Worm (Caenorhabditis elegans) whole organism, L2 larva: Measurements from ENCODE around the gene F11G11.5.
"Not testable (repeated sequence)": the region's sequence is repeated elsewhere in the genome, so short reads cannot be mapped to it uniquely, and the experiment has no call there.

Source experiments
- C34F6.9 ChIP-seq: fragments of 150-350 bp; optimal IDR thresholded peaks from 2 replicates; lab custom pipeline; 2014; ENCODE audit warnings: missing biosample characterization, missing genetic modification characterization
- F13H6.1 ChIP-seq: sonication (generic microtip); optimal IDR thresholded peaks from 2 replicates; lab custom pipeline; 2016; ENCODE audit warnings: missing genetic modification characterization, missing compliant biosample characterization
- Y55F3AM.14 ChIP-seq: fragments of 200-800 bp; sonication (Bioruptor generic); optimal IDR thresholded peaks from 2 replicates; lab custom pipeline; 2018; ENCODE audit warnings: mild to moderate bottlenecking, missing genetic modification characterization, missing compliant biosample characterization
- ZK546.5 ChIP-seq: sonication (generic microtip); optimal IDR thresholded peaks from 2 replicates; lab custom pipeline; 2017; ENCODE audit warnings: missing biosample characterization, missing genetic modification characterization
- alr-1 ChIP-seq: fragments of 150-350 bp; optimal IDR thresholded peaks from 2 replicates; lab custom pipeline; 2014; ENCODE audit warnings: missing biosample characterization, missing genetic modification characterization
- aly-2 ChIP-seq: fragments of 150-350 bp; optimal IDR thresholded peaks from 2 replicates; lab custom pipeline; 2014; ENCODE audit warnings: missing biosample characterization, missing genetic modification characterization
- ama-1 ChIP-seq: fragments of 150-350 bp; optimal IDR thresholded peaks from 2 replicates; lab custom pipeline; 2018; ENCODE audit warnings: inconsistent platforms
- blmp-1 ChIP-seq: sonication (generic microtip); optimal IDR thresholded peaks from 2 replicates; lab custom pipeline; 2017; ENCODE audit warnings: missing genetic modification characterization, mild to moderate bottlenecking, missing compliant biosample characterization, antibody characterized with exemption, moderate library complexity; ENCODE audit not compliant: insufficient read depth
- ceh-16 ChIP-seq: fragments of 150-350 bp; optimal IDR thresholded peaks from 2 replicates; lab custom pipeline; 2014; ENCODE audit warnings: missing biosample characterization, missing genetic modification characterization
- ceh-82 ChIP-seq: fragments of 150-350 bp; optimal IDR thresholded peaks from 2 replicates; lab custom pipeline; 2014; ENCODE audit warnings: missing biosample characterization, missing genetic modification characterization
- crh-2 ChIP-seq: sonication (generic microtip); optimal IDR thresholded peaks from 2 replicates; lab custom pipeline; 2017; ENCODE audit warnings: missing biosample characterization, missing genetic modification characterization
- dmd-4 ChIP-seq: sonication (generic microtip); optimal IDR thresholded peaks from 2 replicates; lab custom pipeline; 2017; ENCODE audit warnings: missing biosample characterization, missing genetic modification characterization
- elt-1 ChIP-seq: fragments of 150-350 bp; optimal IDR thresholded peaks from 2 replicates; lab custom pipeline; 2014; ENCODE audit warnings: missing biosample characterization, missing genetic modification characterization
- fos-1 ChIP-seq: fragments of 150-350 bp; optimal IDR thresholded peaks from 2 replicates; lab custom pipeline; 2014; ENCODE audit warnings: missing biosample characterization, missing genetic modification characterization
- gmeb-1 ChIP-seq: fragments of 150-350 bp; optimal IDR thresholded peaks from 2 replicates; lab custom pipeline; 2014; ENCODE audit warnings: missing biosample characterization, missing genetic modification characterization
- lin-13 ChIP-seq: fragments of 150-350 bp; optimal IDR thresholded peaks from 2 replicates; lab custom pipeline; 2014; ENCODE audit warnings: missing biosample characterization, missing genetic modification reagents, missing genetic modification characterization
- lin-39 ChIP-seq: fragments of 150-350 bp; optimal IDR thresholded peaks from 2 replicates; lab custom pipeline; 2014; ENCODE audit warnings: missing biosample characterization, missing genetic modification reagents, missing genetic modification characterization
- lsy-2 ChIP-seq, 2 experiments: fragments of 150-350 bp in 1 of 2; sonication (generic microtip) in 1 of 2; optimal IDR thresholded peaks; 2 replicates each; lab custom pipeline; 2014 to 2017; ENCODE audit warnings: missing biosample characterization in 2 of 2, missing genetic modification characterization in 2 of 2
- mab-5 ChIP-seq: fragments of 150-350 bp; optimal IDR thresholded peaks from 2 replicates; lab custom pipeline; 2014; ENCODE audit warnings: missing biosample characterization, missing genetic modification characterization
- mbf-1 ChIP-seq: sonication (generic microtip); optimal IDR thresholded peaks from 2 replicates; lab custom pipeline; 2017; ENCODE audit warnings: missing biosample characterization, missing genetic modification characterization
- mdl-1 ChIP-seq, 2 experiments: fragments of 150-350 bp in 1 of 2; sonication (generic microtip) in 1 of 2; optimal IDR thresholded peaks; 2 replicates each; lab custom pipeline; 2017; ENCODE audit warnings: missing biosample characterization in 2 of 2, missing genetic modification characterization in 2 of 2
- nhr-10 ChIP-seq: sonication (generic microtip); optimal IDR thresholded peaks from 2 replicates; lab custom pipeline; 2017; ENCODE audit warnings: missing biosample characterization, missing genetic modification characterization
- nhr-11 ChIP-seq: fragments of 150-350 bp; optimal IDR thresholded peaks from 2 replicates; lab custom pipeline; 2014; ENCODE audit warnings: missing biosample characterization, missing genetic modification characterization
- nhr-12 ChIP-seq: fragments of 150-350 bp; optimal IDR thresholded peaks from 2 replicates; lab custom pipeline; 2014; ENCODE audit warnings: missing biosample characterization, missing genetic modification characterization
- nhr-129 ChIP-seq: fragments of 150-350 bp; optimal IDR thresholded peaks from 2 replicates; lab custom pipeline; 2014; ENCODE audit warnings: missing biosample characterization, missing genetic modification characterization
- nhr-21 ChIP-seq: fragments of 150-350 bp; optimal IDR thresholded peaks from 2 replicates; lab custom pipeline; 2014; ENCODE audit warnings: missing biosample characterization, missing genetic modification characterization
- nhr-23 ChIP-seq: fragments of 150-350 bp; optimal IDR thresholded peaks from 2 replicates; lab custom pipeline; 2014; ENCODE audit warnings: missing biosample characterization, missing genetic modification reagents, missing genetic modification characterization
- nhr-237 ChIP-seq: fragments of 150-350 bp; optimal IDR thresholded peaks from 2 replicates; lab custom pipeline; 2014; ENCODE audit warnings: missing biosample characterization, missing genetic modification characterization
- nhr-25 ChIP-seq: fragments of 150-350 bp; sonication (generic microtip); optimal IDR thresholded peaks from 3 replicates; lab custom pipeline; 2014; ENCODE audit warnings: missing biosample characterization, missing genetic modification characterization
- nhr-6 ChIP-seq: fragments of 150-350 bp; optimal IDR thresholded peaks from 2 replicates; lab custom pipeline; 2014; ENCODE audit warnings: missing biosample characterization, missing genetic modification characterization
- nhr-77 ChIP-seq: fragments of 150-350 bp; optimal IDR thresholded peaks from 2 replicates; lab custom pipeline; 2014; ENCODE audit warnings: missing biosample characterization, missing genetic modification characterization
- sem-4 ChIP-seq: fragments of 150-350 bp; optimal IDR thresholded peaks from 2 replicates; lab custom pipeline; 2014; ENCODE audit warnings: missing biosample characterization, missing genetic modification reagents, missing genetic modification characterization
- skn-1 ChIP-seq: sonication (generic microtip); optimal IDR thresholded peaks from 2 replicates; lab custom pipeline; 2017; ENCODE audit warnings: missing biosample characterization, missing genetic modification characterization
- sma-3 ChIP-seq: sonication (generic microtip); optimal IDR thresholded peaks from 2 replicates; lab custom pipeline; 2016; ENCODE audit warnings: missing genetic modification reagents, missing genetic modification characterization, missing compliant biosample characterization
- sma-9 ChIP-seq, 2 experiments: fragments of 150-350 bp in 1 of 2; sonication (generic microtip) in 1 of 2; optimal IDR thresholded peaks; 2 replicates each; lab custom pipeline; 2014 to 2016; ENCODE audit warnings: missing genetic modification characterization in 2 of 2, mild to moderate bottlenecking in 1 of 2, missing biosample characterization in 1 of 2, missing compliant biosample characterization in 1 of 2, missing genetic modification reagents in 1 of 2, moderate library complexity in 1 of 2
- snpc-4 ChIP-seq: fragments of 150-350 bp; optimal IDR thresholded peaks from 2 replicates; lab custom pipeline; 2014; ENCODE audit warnings: missing biosample characterization, missing genetic modification characterization
- unc-55 ChIP-seq: fragments of 150-350 bp; sonication (generic microtip); optimal IDR thresholded peaks from 3 replicates; lab custom pipeline; 2014; ENCODE audit warnings: missing biosample characterization, missing genetic modification reagents, missing genetic modification characterization
- ztf-1 ChIP-seq: fragments of 200-800 bp; sonication (Bioruptor generic); conservative IDR thresholded peaks from 2 replicates; pipeline ENCODE4 v1.3.6; 2022; ENCODE audit warnings: missing genetic modification characterization, missing compliant biosample characterization
- ztf-11 ChIP-seq: sonication (generic microtip); optimal IDR thresholded peaks from 2 replicates; lab custom pipeline; 2017; ENCODE audit warnings: missing biosample characterization, missing genetic modification characterization
- ztf-4 ChIP-seq: fragments of 150-350 bp; optimal IDR thresholded peaks from 2 replicates; lab custom pipeline; 2014; ENCODE audit warnings: missing biosample characterization, missing genetic modification characterization

F11G11.5 gene

DNA sequence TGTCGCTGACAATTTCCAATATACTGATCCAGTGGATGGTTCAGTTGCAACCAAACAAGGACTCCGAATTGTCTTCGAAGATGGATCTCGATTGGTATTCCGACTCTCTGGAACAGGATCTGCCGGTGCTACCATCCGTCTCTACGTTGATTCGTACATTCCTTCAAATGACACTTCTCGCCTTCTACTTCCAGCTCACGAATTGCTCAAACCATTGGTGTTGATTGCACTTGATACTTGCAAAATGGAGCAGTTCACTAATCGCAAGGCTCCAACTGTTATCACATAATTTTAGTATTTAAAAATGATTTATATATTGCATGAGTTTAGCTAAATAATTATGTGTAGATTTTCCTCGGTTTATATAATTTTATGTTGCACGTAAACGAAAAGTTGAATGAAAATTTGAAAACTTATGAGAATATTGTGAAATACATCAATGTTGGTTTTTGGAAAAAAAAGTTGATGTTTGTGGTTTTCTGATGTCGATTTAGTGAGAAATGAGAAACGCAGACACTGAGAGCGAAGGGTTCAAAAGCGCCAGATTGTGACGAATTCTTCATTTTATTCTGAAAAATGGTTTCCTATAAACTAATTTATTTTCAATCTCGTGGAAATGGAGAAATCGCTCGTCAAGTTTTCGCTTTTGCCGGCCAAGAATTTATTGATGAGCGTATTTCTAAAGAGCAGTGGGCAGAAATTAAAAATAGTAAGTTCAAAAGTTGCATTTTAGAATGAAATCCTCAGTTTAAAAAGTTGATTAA, 33.5 kb downstream of the F11G11.5 start, which contains the start of gene gst-9:
Gene gst-9, plus strand, starts transcription at position 574 of the 764 bp plus-strand sequence.
- TF ChIP-seq lsy-2 (tag; optimal IDR thresholded peaks at IDR 0.05; lab: Kevin White, UChicago) (peak in 1 of 2 experiments; percentile 51), skn-1 (no peak), crh-2 (tag; lab: Kevin White, UChicago) (peak; percentile 61), ceh-82 (tag; lab: Kevin White, UChicago) (no peak), sma-3 (peak; percentile 23), ceh-16 (no peak), nhr-11 (tag; lab: Kevin White, UChicago) (no peak), dmd-4 (no peak), F13H6.1 (tag; lab: Kevin White, UChicago) (peak; percentile 25), nhr-12 (no peak), mdl-1 (tag; optimal IDR thresholded peaks at IDR 0.05; lab: Kevin White, UChicago) (no peak), nhr-6 (tag; lab: Kevin White, UChicago) (peak; percentile 8), sma-9 (GFP tag; optimal IDR thresholded peaks at IDR 0.05; lab: Kevin White, UChicago) (peak; percentile 33), sma-9 (tag; optimal IDR thresholded peaks at IDR 0.05; lab: Kevin White, UChicago) (no peak), fos-1 (no peak), Y55F3AM.14 (no peak), unc-55 (peak; percentile 43), nhr-237 (tag; lab: Kevin White, UChicago) (no peak), snpc-4 (tag; lab: Kevin White, UChicago) (no peak), mbf-1 (no peak), mab-5 (no peak), blmp-1 (no peak), alr-1 (no peak), nhr-77 (no peak), lin-39 (tag; lab: Kevin White, UChicago) (no peak), aly-2 (tag; lab: Kevin White, UChicago) (no peak), ztf-1 (GFP tag; lab: Robert Waterston, UW) (no peak), ama-1 (lab: Kevin White, UChicago) (peak; percentile 81), ztf-4 (tag; lab: Kevin White, UChicago) (peak; percentile 66), nhr-129 (tag; lab: Kevin White, UChicago) (peak; percentile 33)

DNA sequence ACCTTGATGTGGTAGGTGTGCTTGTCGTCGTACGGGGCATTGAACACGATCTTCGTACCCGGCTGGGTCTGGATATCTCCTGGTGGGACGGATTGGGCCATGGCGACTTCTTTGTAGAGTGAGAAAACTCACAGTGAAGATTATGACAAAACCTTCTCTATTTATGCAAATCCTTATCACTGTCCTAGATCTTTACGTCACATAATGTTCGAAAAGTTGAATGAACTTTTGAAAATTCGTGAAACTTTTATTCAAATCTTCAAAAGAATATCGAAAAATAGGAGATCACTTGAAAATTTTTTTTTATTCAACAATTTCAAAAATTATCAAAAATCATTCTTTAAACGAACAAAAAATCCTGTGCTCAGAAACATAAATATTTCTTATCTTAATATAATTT, 34.9 kb downstream of the F11G11.5 start, which contains the start of gene msp-33:
Gene msp-33, minus strand, starts transcription at position 101 of the 400 bp plus-strand sequence.
- TF ChIP-seq blmp-1: no peak
- TF ChIP-seq nhr-77: no peak
- TF ChIP-seq ztf-11 (tag; lab: Kevin White, UChicago): no peak
- TF ChIP-seq skn-1: no peak
- no peak for TF ChIP-seq fos-1
- TF ChIP-seq sem-4 (tag; lab: Kevin White, UChicago): no peak
- TF ChIP-seq ZK546.5: no peak
- TF ChIP-seq ceh-16: no peak
- no peak for TF ChIP-seq lin-39 (tag; lab: Kevin White, UChicago)
- no peak for TF ChIP-seq alr-1
- no peak for TF ChIP-seq sma-9 (GFP tag; optimal IDR thresholded peaks at IDR 0.05; lab: Kevin White, UChicago)
- no peak for TF ChIP-seq sma-9 (tag; optimal IDR thresholded peaks at IDR 0.05; lab: Kevin White, UChicago)
- TF ChIP-seq Y55F3AM.14: no peak
- no peak for TF ChIP-seq mdl-1 (tag; optimal IDR thresholded peaks at IDR 0.05; lab: Kevin White, UChicago)
- TF ChIP-seq nhr-25: no peak
- no peak for TF ChIP-seq sma-3
- TF ChIP-seq elt-1: no peak
- no peak for TF ChIP-seq unc-55
- no peak for TF ChIP-seq nhr-10 (tag; lab: Kevin White, UChicago)
- TF ChIP-seq snpc-4 (tag; lab: Kevin White, UChicago): no peak

DNA sequence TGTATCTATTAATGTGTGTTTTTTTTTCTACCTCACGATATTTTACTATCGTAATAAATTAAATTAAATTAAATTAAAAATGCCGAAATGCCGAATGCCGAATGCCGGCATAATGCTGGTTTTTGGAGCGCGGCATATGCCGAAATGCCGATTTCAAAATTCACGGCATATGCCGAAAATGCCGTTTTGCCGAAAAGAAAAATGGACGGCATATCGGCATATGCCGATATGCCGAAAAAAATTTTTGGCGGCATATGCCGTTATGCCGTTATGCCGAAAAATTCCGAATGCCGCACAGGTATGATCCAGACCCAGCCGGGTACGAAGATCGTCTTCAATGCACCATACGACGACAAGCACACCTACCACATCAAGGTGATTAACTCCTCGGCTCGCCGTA, 40.8 kb downstream of the F11G11.5 start, which contains the start of gene msp-32:
Gene msp-32, plus strand, starts transcription at position 301 of the 400 bp plus-strand sequence.
- not testable (repeated sequence) for TF ChIP-seq snpc-4 (tag; lab: Kevin White, UChicago); ZK546.5; blmp-1

DNA sequence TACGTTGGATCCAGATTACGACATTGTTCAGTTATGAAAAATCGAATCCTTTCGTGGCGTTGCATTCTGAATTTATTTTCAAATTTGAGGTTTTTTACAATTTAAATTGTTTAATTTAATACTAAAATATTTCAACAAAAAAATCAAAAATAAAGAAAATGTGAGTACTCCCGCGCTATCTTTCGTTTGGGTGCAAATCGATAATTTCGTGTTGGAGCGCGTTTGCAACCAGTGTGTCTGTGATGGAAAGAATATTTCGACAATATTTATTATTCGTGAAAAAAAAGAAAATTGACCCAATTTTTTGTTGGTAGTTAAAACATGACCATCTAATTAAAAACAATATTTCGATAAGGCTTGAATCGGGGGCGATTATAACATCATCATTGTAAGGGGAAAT, 44.3 kb downstream of the F11G11.5 start, which contains the start of gene R05F9.9:
Gene R05F9.9, minus strand, starts transcription at position 66 of the 400 bp plus-strand sequence.
- peak; percentile 16 for TF ChIP-seq lin-13 (GFP tag; lab: Kevin White, UChicago)
- peak; percentile 72 for TF ChIP-seq crh-2 (tag; lab: Kevin White, UChicago)
- TF ChIP-seq gmeb-1 (tag; lab: Kevin White, UChicago): peak; percentile 15
- TF ChIP-seq unc-55: peak; percentile 70
- TF ChIP-seq lsy-2 (tag; optimal IDR thresholded peaks at IDR 0.05; lab: Kevin White, UChicago): peak in 1 of 2 experiments; percentile 74
- peak; percentile 82 for TF ChIP-seq ztf-4 (tag; lab: Kevin White, UChicago)
- TF ChIP-seq nhr-23 (tag; lab: Kevin White, UChicago): no peak
- peak; percentile 2 for TF ChIP-seq nhr-129 (tag; lab: Kevin White, UChicago)
- no peak for TF ChIP-seq nhr-21 (tag; lab: Kevin White, UChicago)
- peak; percentile 67 for TF ChIP-seq C34F6.9
- peak; percentile 62 for TF ChIP-seq ama-1 (lab: Kevin White, UChicago)
